Fruit fly (Drosophila melanogaster) whole organism, embryonic: ENCODE results near the gene ppl.

ENCODE experiments used
- Atf-2 ChIP-seq: fragments of 200-800 bp; sonication (Bioruptor generic); optimal IDR thresholded peaks from 2 replicates; lab custom pipeline; 2016; ENCODE audit warnings: missing biosample characterization, missing genetic modification characterization
- CG10366 ChIP-seq: fragments of 200-800 bp; sonication (Bioruptor generic); IDR thresholded peaks from 2 replicates; pipeline ENCODE4 v1.3.6; 2022; ENCODE audit warnings: missing biosample characterization, missing genetic modification characterization
- CG11398 ChIP-seq: fragments of 200-800 bp; sonication (Bioruptor generic); optimal IDR thresholded peaks from 2 replicates; lab custom pipeline; 2016; ENCODE audit warnings: missing biosample characterization, missing genetic modification characterization
- CG13894 ChIP-seq: fragments of 200-800 bp; sonication (Bioruptor generic); optimal IDR thresholded peaks from 3 replicates; lab custom pipeline; 2018; ENCODE audit warnings: missing biosample characterization, mild to moderate bottlenecking, missing genetic modification characterization, moderate library complexity
- CG14965 ChIP-seq: fragments of 200-800 bp; sonication (Bioruptor generic); optimal IDR thresholded peaks from 2 replicates; lab custom pipeline; 2016; ENCODE audit warnings: missing biosample characterization, missing genetic modification characterization, borderline replicate concordance
- CG16815 ChIP-seq: fragments of 200-800 bp; sonication (Bioruptor generic); optimal IDR thresholded peaks from 3 replicates; lab custom pipeline; 2017; ENCODE audit warnings: missing biosample characterization, mild to moderate bottlenecking, missing genetic modification characterization
- CG17568 ChIP-seq: fragments of 200-800 bp; sonication (Bioruptor generic); optimal IDR thresholded peaks from 2 replicates; lab custom pipeline; 2018; ENCODE audit warnings: missing biosample characterization, mild to moderate bottlenecking, missing genetic modification characterization, moderate library complexity
- CG17829 ChIP-seq: fragments of 200-800 bp; optimal IDR thresholded peaks from 2 replicates; lab custom pipeline; 2019; ENCODE audit warnings: missing biosample characterization, mild to moderate bottlenecking, missing genetic modification characterization, moderate library complexity
- CG2678 ChIP-seq: fragments of 200-800 bp; sonication (Bioruptor generic); optimal IDR thresholded peaks from 3 replicates; lab custom pipeline; 2019; ENCODE audit warnings: missing biosample characterization, mild to moderate bottlenecking, missing genetic modification characterization, moderate library complexity
- CG3163 ChIP-seq: fragments of 200-800 bp; sonication (Bioruptor generic); optimal IDR thresholded peaks from 3 replicates; lab custom pipeline; 2016; ENCODE audit warnings: missing biosample characterization, missing genetic modification characterization
- CG3995 ChIP-seq: fragments of 200-800 bp; sonication (Bioruptor generic); optimal IDR thresholded peaks from 3 replicates; lab custom pipeline; 2016; ENCODE audit warnings: missing biosample characterization, missing genetic modification characterization
- CG42726 ChIP-seq: fragments of 200-800 bp; sonication (Bioruptor generic); IDR thresholded peaks from 2 replicates; pipeline ENCODE4 v1.3.6; 2022; ENCODE audit warnings: missing biosample characterization, missing genetic modification characterization; ENCODE audit not compliant: partially characterized antibody
- CG7839 ChIP-seq: fragments of 200-800 bp; sonication (Bioruptor generic); optimal IDR thresholded peaks from 3 replicates; lab custom pipeline; 2018; ENCODE audit warnings: missing biosample characterization, mild to moderate bottlenecking, missing genetic modification characterization, moderate library complexity
- CG8924 ChIP-seq: fragments of 200-800 bp; optimal IDR thresholded peaks from 3 replicates; lab custom pipeline; 2019; ENCODE audit warnings: missing biosample characterization, mild to moderate bottlenecking, missing genetic modification characterization, moderate library complexity
- CG9727 ChIP-seq: fragments of 200-800 bp; sonication (Bioruptor generic); optimal IDR thresholded peaks from 3 replicates; lab custom pipeline; 2017; ENCODE audit warnings: missing biosample characterization, mild to moderate bottlenecking, missing genetic modification characterization
- CG9876 ChIP-seq: fragments of 200-800 bp; sonication (Bioruptor generic); optimal IDR thresholded peaks from 2 replicates; lab custom pipeline; 2016; ENCODE audit warnings: missing biosample characterization, missing genetic modification characterization
- CHES-1-like ChIP-seq: fragments of 200-800 bp; sonication (Bioruptor generic); optimal IDR thresholded peaks from 2 replicates; lab custom pipeline; 2016; ENCODE audit warnings: missing biosample characterization, missing genetic modification characterization
- CoRest ChIP-seq: fragments of 200-800 bp; sonication (Bioruptor generic); optimal IDR thresholded peaks from 3 replicates; lab custom pipeline; 2018; ENCODE audit warnings: missing biosample characterization, mild to moderate bottlenecking, missing genetic modification characterization, moderate library complexity
- D ChIP-seq, 2 experiments: fragments of 200-800 bp in 1 of 2; fragments of >200 bp in 1 of 2; sonication (Bioruptor generic) in 1 of 2; optimal IDR thresholded peaks; 2 replicates in 1 of 2; 3 replicates in 1 of 2; lab custom pipeline; 2017; ENCODE audit warnings: mild to moderate bottlenecking in 1 of 2, missing biosample characterization in 1 of 2, missing genetic modification characterization in 1 of 2, missing genetic modification reagents in 1 of 2
- Dfd ChIP-seq, 2 experiments: fragments of >200 bp; optimal IDR thresholded peaks; 2 replicates each; lab custom pipeline; 2017; ENCODE audit warnings: missing biosample characterization in 2 of 2, missing genetic modification characterization in 2 of 2
- Hand ChIP-seq: fragments of 200-800 bp; sonication (Bioruptor generic); optimal IDR thresholded peaks from 2 replicates; lab custom pipeline; 2017; ENCODE audit warnings: mild to moderate bottlenecking, missing biosample characterization, missing genetic modification reagents, missing genetic modification characterization
- Med ChIP-seq: fragments of 200-800 bp; sonication (Bioruptor generic); peaks from one replicate; lab custom pipeline; 2016; ENCODE audit warnings: missing biosample characterization, missing genetic modification characterization, mild to moderate bottlenecking, inconsistent platforms, moderate library complexity
- Myb ChIP-seq: fragments of 200-800 bp; sonication (Bioruptor generic); optimal IDR thresholded peaks from 2 replicates; lab custom pipeline; 2016; ENCODE audit warnings: missing biosample characterization, missing genetic modification characterization
- Oaz ChIP-seq: fragments of 200-800 bp; sonication (Bioruptor generic); IDR thresholded peaks from 2 replicates; pipeline ENCODE4 v1.3.6; 2022; ENCODE audit warnings: missing biosample characterization, missing genetic modification characterization
- Taf1 ChIP-seq: fragments of 200-800 bp; sonication (Bioruptor generic); IDR thresholded peaks from 2 replicates; pipeline ENCODE4 v1.3.6; 2022; ENCODE audit warnings: missing biosample characterization, missing genetic modification characterization
- ato ChIP-seq: fragments of 200-800 bp; sonication (Bioruptor generic); IDR thresholded peaks from 2 replicates; pipeline ENCODE4 v1.3.6; 2022; ENCODE audit warnings: missing biosample characterization, missing genetic modification characterization; ENCODE audit not compliant: partially characterized antibody
- cg ChIP-seq: fragments of 200-800 bp; sonication (Bioruptor generic); optimal IDR thresholded peaks from 3 replicates; lab custom pipeline; 2019; ENCODE audit warnings: missing biosample characterization, mild to moderate bottlenecking, missing genetic modification characterization, moderate library complexity
- dimm ChIP-seq: fragments of 200-800 bp; sonication (Bioruptor generic); IDR thresholded peaks from 2 replicates; pipeline ENCODE4 v1.3.6; 2022; ENCODE audit warnings: missing biosample characterization, missing genetic modification characterization
- fd64A ChIP-seq: fragments of 200-800 bp; sonication (Bioruptor generic); optimal IDR thresholded peaks from 3 replicates; lab custom pipeline; 2018; ENCODE audit warnings: missing biosample characterization, mild to moderate bottlenecking, missing genetic modification characterization
- gcm2 ChIP-seq: fragments of 200-800 bp; sonication (Bioruptor generic); optimal IDR thresholded peaks from 2 replicates; lab custom pipeline; 2016; ENCODE audit warnings: missing biosample characterization, missing genetic modification characterization
- grau ChIP-seq: fragments of 200-800 bp; optimal IDR thresholded peaks from 3 replicates; lab custom pipeline; 2019; ENCODE audit warnings: missing biosample characterization, mild to moderate bottlenecking, missing genetic modification characterization, moderate library complexity
- ind ChIP-seq: fragments of 200-800 bp; sonication (Bioruptor generic); optimal IDR thresholded peaks from 3 replicates; lab custom pipeline; 2016; ENCODE audit warnings: missing biosample characterization, missing genetic modification characterization
- insv ChIP-seq, 2 experiments: fragments of 200-800 bp; sonication (Bioruptor generic); optimal IDR thresholded peaks; 3 replicates each; lab custom pipeline; 2016 to 2018; ENCODE audit warnings: missing biosample characterization in 2 of 2, missing genetic modification characterization in 2 of 2
- jigr1 ChIP-seq: fragments of 200-800 bp; sonication (Bioruptor generic); IDR thresholded peaks from 3 replicates; pipeline ENCODE4 v1.3.6; 2022; ENCODE audit warnings: missing biosample characterization, missing genetic modification characterization
- knrl ChIP-seq: fragments of 200-800 bp; sonication (Bioruptor generic); IDR thresholded peaks from 3 replicates; pipeline ENCODE4 v1.3.6; 2022; ENCODE audit warnings: missing biosample characterization, missing genetic modification characterization; ENCODE audit not compliant: partially characterized antibody
- lbe ChIP-seq: fragments of 200-800 bp; sonication (Bioruptor generic); optimal IDR thresholded peaks from 2 replicates; lab custom pipeline; 2016; ENCODE audit warnings: missing biosample characterization, mild to moderate bottlenecking, missing genetic modification characterization
- mirr ChIP-seq: fragments of 200-800 bp; sonication (Bioruptor generic); optimal IDR thresholded peaks from 3 replicates; lab custom pipeline; 2018; ENCODE audit warnings: missing biosample characterization, mild to moderate bottlenecking, missing genetic modification characterization
- pb ChIP-seq: fragments of 200-800 bp; sonication (Bioruptor generic); optimal IDR thresholded peaks from 3 replicates; lab custom pipeline; 2016; ENCODE audit warnings: missing biosample characterization, missing genetic modification characterization
- peb ChIP-seq: fragments of 200-800 bp; sonication (Bioruptor generic); IDR thresholded peaks from 2 replicates; pipeline ENCODE4 v1.3.6; 2022; ENCODE audit warnings: missing biosample characterization, missing genetic modification characterization
- pho ChIP-seq: fragments of 200-800 bp; sonication (Bioruptor generic); optimal IDR thresholded peaks from 2 replicates; lab custom pipeline; 2016; ENCODE audit warnings: missing biosample characterization, missing genetic modification characterization
- pita ChIP-seq: fragments of 200-800 bp; sonication (Bioruptor generic); optimal IDR thresholded peaks from 2 replicates; lab custom pipeline; 2017; ENCODE audit warnings: missing biosample characterization, mild to moderate bottlenecking, missing genetic modification characterization
- psq ChIP-seq: fragments of 200-800 bp; sonication (Bioruptor generic); optimal IDR thresholded peaks from 2 replicates; lab custom pipeline; 2017; ENCODE audit warnings: missing biosample characterization, missing genetic modification characterization
- pzg ChIP-seq: fragments of 200-800 bp; sonication (Bioruptor generic); optimal IDR thresholded peaks from 3 replicates; lab custom pipeline; 2018; ENCODE audit warnings: missing biosample characterization, mild to moderate bottlenecking, missing genetic modification characterization, moderate library complexity
- sc ChIP-seq, 3 experiments: fragments of >200 bp in 2 of 3; fragments of 200-800 bp in 1 of 3; sonication (Bioruptor generic) in 1 of 3; optimal IDR thresholded peaks; 2 replicates in 2 of 3; 3 replicates in 1 of 3; lab custom pipeline; 2017; ENCODE audit warnings: mild to moderate bottlenecking in 1 of 3, missing biosample characterization in 1 of 3, missing genetic modification characterization in 1 of 3, missing genetic modification reagents in 1 of 3
- seq ChIP-seq: fragments of 200-800 bp; sonication (Bioruptor generic); IDR thresholded peaks from 2 replicates; pipeline ENCODE4 v1.3.6; 2022; ENCODE audit warnings: missing biosample characterization, missing genetic modification characterization
- sim ChIP-seq: fragments of 200-800 bp; sonication (Bioruptor generic); IDR thresholded peaks from 2 replicates; pipeline ENCODE4 v1.3.6; 2022; ENCODE audit warnings: missing biosample characterization, missing genetic modification characterization
- sug ChIP-seq: fragments of 200-800 bp; optimal IDR thresholded peaks from 2 replicates; lab custom pipeline; 2019; ENCODE audit warnings: missing biosample characterization, mild to moderate bottlenecking, missing genetic modification characterization, moderate library complexity
- ttk ChIP-seq: fragments of 200-800 bp; sonication (Bioruptor generic); IDR thresholded peaks from 2 replicates; pipeline ENCODE4 v2.1.2; 2022; ENCODE audit warnings: missing biosample characterization, missing genetic modification characterization
- unpg ChIP-seq: fragments of 200-800 bp; sonication (Bioruptor generic); optimal IDR thresholded peaks from 3 replicates; lab custom pipeline; 2018; ENCODE audit warnings: missing biosample characterization, mild to moderate bottlenecking, missing genetic modification characterization, moderate library complexity

Gene ppl

DNA sequence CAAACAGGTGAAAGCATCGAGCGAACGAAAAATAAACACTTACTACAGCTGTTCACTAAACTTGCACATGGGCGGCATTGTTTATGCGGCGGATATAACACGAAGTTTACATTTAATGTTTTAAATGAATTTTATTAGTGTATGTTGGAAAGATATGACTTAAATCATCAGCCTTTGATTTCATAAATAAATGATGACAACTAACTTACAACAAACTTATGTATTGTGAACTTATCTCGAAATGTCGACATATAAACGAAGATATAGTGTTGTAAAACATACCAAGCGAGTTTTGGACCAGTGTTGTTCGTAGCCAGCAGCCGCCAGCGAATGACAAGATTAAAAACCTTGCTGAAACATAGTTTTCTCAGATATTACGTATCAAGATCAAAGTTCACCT, 23.1 kb upstream of the ppl start, which contains the start of the genes CG11309 and CG7632 (continued):
- TF ChIP-seq psq (GFP tag; lab: Kevin White, UChicago) (peak; percentile 93), CG13894 (tag; lab: Kevin White, UChicago) (peak; percentile 99), CG9727 (peak; percentile 100), CG8924 (tag; lab: Kevin White, UChicago) (peak; percentile 100), CG3163 (GFP tag; lab: Kevin White, UChicago) (peak; percentile 90), Oaz (GFP tag; lab: Robert Waterston, UW) (peak; percentile 97), CG42726 (GFP tag; lab: Robert Waterston, UW) (no peak), Myb (GFP tag; lab: Kevin White, UChicago) (peak; percentile 89), Hand (GFP tag; lab: Kevin White, UChicago) (peak; percentile 99), grau (tag; lab: Kevin White, UChicago) (peak; percentile 99), ttk (GFP tag; lab: Robert Waterston, UW) (peak; percentile 97), sug (tag; lab: Kevin White, UChicago) (peak; percentile 99), CG9876 (GFP tag; lab: Kevin White, UChicago) (peak; percentile 94), D (optimal IDR thresholded peaks at IDR 0.05; lab: Kevin White, UChicago) (no peak), D (GFP tag; optimal IDR thresholded peaks at IDR 0.05; lab: Kevin White, UChicago) (peak; percentile 99), CG17568 (GFP tag; lab: Kevin White, UChicago) (peak; percentile 99), insv (GFP tag; optimal IDR thresholded peaks at IDR 0.05; lab: Kevin White, UChicago) (peak; percentile 48 to 87), gcm2 (GFP tag; lab: Kevin White, UChicago) (peak; percentile 96), ind (GFP tag; lab: Kevin White, UChicago) (peak; percentile 98), Med (peak; percentile 100), sc (optimal IDR thresholded peaks at IDR 0.05; lab: Kevin White, UChicago) (no peak), sc (GFP tag; optimal IDR thresholded peaks at IDR 0.05; lab: Kevin White, UChicago) (peak; percentile 99), sim (GFP tag; lab: Robert Waterston, UW) (peak; percentile 98), CHES-1-like (GFP tag; lab: Kevin White, UChicago) (peak; percentile 98), seq (GFP tag; lab: Robert Waterston, UW) (peak; percentile 97), pita (GFP tag; lab: Kevin White, UChicago) (no peak), dimm (GFP tag; lab: Robert Waterston, UW) (peak; percentile 93), fd64A (GFP tag; lab: Kevin White, UChicago) (peak; percentile 99), peb (GFP tag; lab: Robert Waterston, UW) (peak; percentile 96), lbe (GFP tag; lab: Kevin White, UChicago) (peak; percentile 99), CG3995 (GFP tag; lab: Kevin White, UChicago) (peak; percentile 87), Atf-2 (GFP tag; lab: Kevin White, UChicago) (peak; percentile 97), CoRest (tag; lab: Kevin White, UChicago) (peak; percentile 99), ato (GFP tag; lab: Robert Waterston, UW) (no peak), CG10366 (peak; percentile 97), CG16815 (GFP tag; lab: Kevin White, UChicago) (peak; percentile 92), knrl (GFP tag; lab: Robert Waterston, UW) (0 out of 3 replicates have a peak, but pooled peaks have one; percentile 22), pzg (GFP tag; lab: Kevin White, UChicago) (peak; percentile 67), CG7839 (tag; lab: Kevin White, UChicago) (peak; percentile 99), CG11398 (GFP tag; lab: Kevin White, UChicago) (peak; percentile 98), Dfd (GFP tag; optimal IDR thresholded peaks at IDR 0.05; lab: Kevin White, UChicago) (no peak), cg (GFP tag; lab: Kevin White, UChicago) (peak; percentile 29), pho (peak; percentile 98), CG2678 (peak; percentile 100), jigr1 (peak; percentile 75; the same call in 2 of the 3 replicates), CG17829 (tag; lab: Kevin White, UChicago) (peak; percentile 100), Taf1 (peak; percentile 96), mirr (GFP tag; lab: Kevin White, UChicago) (peak; percentile 100), pb (GFP tag; lab: Kevin White, UChicago) (peak; percentile 98), unpg (GFP tag; lab: Kevin White, UChicago) (peak; percentile 100), CG14965 (GFP tag; lab: Kevin White, UChicago) (peak; percentile 91)
